Fruit fly (Drosophila melanogaster) Kc167 (cell line): ENCODE data around the gene Rsf1.

Experiments
- Myc ChIP-seq: fragments of >200 bp; optimal IDR thresholded peaks from 2 replicates; lab custom pipeline; 2017; ENCODE audit warnings: missing external identifiers
- Sin3A ChIP-seq: fragments of >200 bp; optimal IDR thresholded peaks from 2 replicates; lab custom pipeline; 2018; ENCODE audit warnings: missing external identifiers
- h ChIP-seq: fragments of >200 bp; optimal IDR thresholded peaks from 3 replicates; lab custom pipeline; 2018; ENCODE audit warnings: missing external identifiers
- psq ChIP-seq: fragments of >200 bp; optimal IDR thresholded peaks from 2 replicates; lab custom pipeline; 2017; ENCODE audit warnings: missing external identifiers
- ttk ChIP-seq: sonication (Bioruptor generic); optimal IDR thresholded peaks from 2 replicates; lab custom pipeline; 2017; ENCODE audit warnings: missing external identifiers

- TF ChIP-seq h (lab: Kevin White, UChicago) (no peak), psq (lab: Kevin White, UChicago) (no peak), Sin3A (lab: Kevin White, UChicago) (no peak), ttk (lab: Kevin White, UChicago) (no peak), Myc (no peak)
These were observed 31.1 kb downstream of the Rsf1 start, which contains the start of gene eEF1delta for dm6 chr2L:10232152-10232816.
